Fruit fly (Drosophila melanogaster): ENCODE data around the gene goe.

dm6 chrX:16736180-16736579 lies 15.5 kb downstream of the goe start:
- TF ChIP-seq dsf (GFP tag; optimal IDR thresholded peaks at IDR 0.05; ENCODE audit: borderline replicate concordance): no peak
- TF ChIP-seq psq (GFP tag; optimal IDR thresholded peaks at IDR 0.05): no peak
- TF ChIP-seq Hr83 (GFP tag; optimal IDR thresholded peaks at IDR 0.05; ENCODE audit: poor library complexity, severe bottlenecking): no peak
- TF ChIP-seq Rel (GFP tag; optimal IDR thresholded peaks at IDR 0.05): no peak
- TF ChIP-seq Rel (tag; optimal IDR thresholded peaks at IDR 0.05): no peak
- no peak for TF ChIP-seq br (GFP tag; optimal IDR thresholded peaks at IDR 0.05)

Measured in whole organism, wandering third instar larva.